Fruit fly (Drosophila melanogaster): ENCODE data around the gene Had1.

Gene Had1

dm6 chrX:16270795-16271194 is 37.7 kb downstream of the Had1 start, which contains the start of gene Mfe2 (continued):
- TF ChIP-seq Xrp1 (GFP tag; IDR thresholded peaks at IDR 0.05) = peak; percentile 51; the same call in 1 of the 2 replicates
- TF ChIP-seq sob (GFP tag; IDR thresholded peaks at IDR 0.05) = peak; percentile 86
- TF ChIP-seq D19B (GFP tag; optimal IDR thresholded peaks at IDR 0.05) = no peak
- TF ChIP-seq GATAe (GFP tag; conservative IDR thresholded peaks at IDR 0.05) = no peak
- TF ChIP-seq CG16813 (GFP tag; IDR thresholded peaks at IDR 0.05; ENCODE audit: partially characterized antibody) = 0 out of 3 replicates have a peak, but pooled peaks have one; percentile 30
- peak; percentile 64 for TF ChIP-seq Abd-B (GFP tag; optimal IDR thresholded peaks at IDR 0.05)
- peak; percentile 59 for TF ChIP-seq Side (GFP tag; optimal IDR thresholded peaks at IDR 0.05)
- peak; percentile 17 for TF ChIP-seq tx (GFP tag; optimal IDR thresholded peaks at IDR 0.05)
- no peak for TF ChIP-seq sens-2 (GFP tag; IDR thresholded peaks at IDR 0.05)
- TF ChIP-seq Bteb2 (GFP tag; optimal IDR thresholded peaks at IDR 0.05) = peak; percentile 61
- TF ChIP-seq phol (tag; optimal IDR thresholded peaks at IDR 0.05) = peak; percentile 61
- no peak for TF ChIP-seq D19A (tag; optimal IDR thresholded peaks at IDR 0.05)
- no peak for TF ChIP-seq CG43689 (GFP tag; IDR thresholded peaks at IDR 0.05)
- TF ChIP-seq CG8944 (GFP tag; optimal IDR thresholded peaks at IDR 0.05) = peak; percentile 70
- peak; percentile 17 for TF ChIP-seq mirr (GFP tag; optimal IDR thresholded peaks at IDR 0.05)
- TF ChIP-seq crp (GFP tag; optimal IDR thresholded peaks at IDR 0.05) = peak in 1 of 2 experiments; percentile 14
- TF ChIP-seq mld (GFP tag; IDR thresholded peaks at IDR 0.05; ENCODE audit: partially characterized antibody) = no peak
- no peak for TF ChIP-seq corto (GFP tag; optimal IDR thresholded peaks at IDR 0.05)
- TF ChIP-seq CG4404 (GFP tag; IDR thresholded peaks at IDR 0.05) = no peak
- no peak for TF ChIP-seq dan (GFP tag; IDR thresholded peaks at IDR 0.05)
- peak; percentile 45 for TF ChIP-seq repo (GFP tag; optimal IDR thresholded peaks at IDR 0.05)
- no peak for TF ChIP-seq CG11723 (GFP tag; optimal IDR thresholded peaks at IDR 0.05)
- no peak for TF ChIP-seq sqz (GFP tag; optimal IDR thresholded peaks at IDR 0.05)
- TF ChIP-seq Ptx1 (GFP tag; IDR thresholded peaks at IDR 0.05) = peak; percentile 44
- TF ChIP-seq dm (GFP tag; optimal IDR thresholded peaks at IDR 0.05) = peak; percentile 29
- TF ChIP-seq Taf1 (GFP tag; IDR thresholded peaks at IDR 0.05) = no peak
- no peak for TF ChIP-seq psq (GFP tag; optimal IDR thresholded peaks at IDR 0.05)
- no peak for TF ChIP-seq abd-A (tag; optimal IDR thresholded peaks at IDR 0.05)
- no peak for TF ChIP-seq D (optimal IDR thresholded peaks at IDR 0.05)
- no peak for TF ChIP-seq D (GFP tag; optimal IDR thresholded peaks at IDR 0.05)
- peak; percentile 5 for TF ChIP-seq CG6654 (GFP tag; optimal IDR thresholded peaks at IDR 0.05)
- no peak for TF ChIP-seq tup (GFP tag; optimal IDR thresholded peaks at IDR 0.05)
- peak; percentile 53 for TF ChIP-seq Dref (GFP tag; IDR thresholded peaks at IDR 0.05)
- TF ChIP-seq CG11093 (GFP tag; IDR thresholded peaks at IDR 0.05) = no peak
- no peak for TF ChIP-seq Oaz (GFP tag; IDR thresholded peaks at IDR 0.05)
- no peak for TF ChIP-seq fd96Cb (tag; optimal IDR thresholded peaks at IDR 0.05)
- TF ChIP-seq twi (tag; optimal IDR thresholded peaks at IDR 0.05) = no peak
- TF ChIP-seq gfzf (GFP tag; optimal IDR thresholded peaks at IDR 0.05) = peak; percentile 93
- no peak for TF ChIP-seq CG12236 (GFP tag; optimal IDR thresholded peaks at IDR 0.05)
- TF ChIP-seq Antp (GFP tag; optimal IDR thresholded peaks at IDR 0.05) = peak; percentile 59
- TF ChIP-seq NC2β (GFP tag; optimal IDR thresholded peaks at IDR 0.05) = peak; percentile 61
- TF ChIP-seq CG9609 (GFP tag; optimal IDR thresholded peaks at IDR 0.05) = peak; percentile 62
- TF ChIP-seq stwl (tag; optimal IDR thresholded peaks at IDR 0.05) = peak; percentile 68
- no peak for TF ChIP-seq CG7839 (tag; optimal IDR thresholded peaks at IDR 0.05)
- TF ChIP-seq CG7556 (GFP tag; optimal IDR thresholded peaks at IDR 0.05) = peak; percentile 19
- peak; percentile 36 for TF ChIP-seq pum (GFP tag; optimal IDR thresholded peaks at IDR 0.05)
- peak; percentile 41; the same call in 1 of the 2 replicates for TF ChIP-seq CG42726 (GFP tag; IDR thresholded peaks at IDR 0.05; ENCODE audit: partially characterized antibody)
- no peak for TF ChIP-seq Hr39 (optimal IDR thresholded peaks at IDR 0.05)
- TF ChIP-seq CG7928 (GFP tag; optimal IDR thresholded peaks at IDR 0.05) = peak; percentile 44
- no peak for TF ChIP-seq CG11696 (GFP tag; IDR thresholded peaks at IDR 0.05)
- peak; percentile 74 for TF ChIP-seq HLH54F (GFP tag; optimal IDR thresholded peaks at IDR 0.05)
- no peak for TF ChIP-seq Doc3 (GFP tag; IDR thresholded peaks at IDR 0.05; ENCODE audit: partially characterized antibody)

All from whole organism, embryonic.